Fruit fly (Drosophila melanogaster) whole organism, embryonic: ENCODE data around the gene Mf.

Experiments
- Atf-2 ChIP-seq: fragments of 200-800 bp; sonication (Bioruptor generic); optimal IDR thresholded peaks from 2 replicates; lab custom pipeline; 2016; ENCODE audit warnings: missing biosample characterization, missing genetic modification characterization
- CG11247 ChIP-seq: fragments of 200-800 bp; sonication (Bioruptor generic); IDR thresholded peaks from 2 replicates; pipeline ENCODE4 v1.3.6; 2022; ENCODE audit warnings: missing biosample characterization, missing genetic modification characterization
- CG11456 ChIP-seq: fragments of 200-800 bp; sonication (Bioruptor generic); IDR thresholded peaks from 3 replicates; pipeline ENCODE4 v1.3.6; 2022; ENCODE audit warnings: missing biosample characterization, missing genetic modification characterization
- CG11696 ChIP-seq: fragments of 200-800 bp; sonication (Bioruptor generic); IDR thresholded peaks from 2 replicates; pipeline ENCODE4 v1.3.6; 2022; ENCODE audit warnings: missing biosample characterization, missing genetic modification characterization
- CG13123 ChIP-seq: fragments of 200-800 bp; sonication (Bioruptor generic); optimal IDR thresholded peaks from 2 replicates; lab custom pipeline; 2016; ENCODE audit warnings: missing biosample characterization, missing genetic modification characterization
- CG15073 ChIP-seq: fragments of 200-800 bp; sonication (Bioruptor generic); optimal IDR thresholded peaks from 2 replicates; lab custom pipeline; 2016; ENCODE audit warnings: missing biosample characterization, missing genetic modification characterization
- CG17328 ChIP-seq: fragments of 200-800 bp; sonication (Bioruptor generic); IDR thresholded peaks from 2 replicates; pipeline ENCODE4 v1.3.6; 2022; ENCODE audit warnings: missing biosample characterization, missing genetic modification characterization
- CG17361 ChIP-seq: fragments of 200-800 bp; sonication (Bioruptor generic); IDR thresholded peaks from 3 replicates; pipeline ENCODE4 v1.3.6; 2022; ENCODE audit warnings: missing biosample characterization, missing genetic modification characterization
- CG17612 ChIP-seq: fragments of 200-800 bp; sonication (Bioruptor generic); IDR thresholded peaks from 2 replicates; pipeline ENCODE4 v1.3.6; 2022; ENCODE audit warnings: missing biosample characterization, missing genetic modification characterization
- CG31365 ChIP-seq: fragments of 200-800 bp; sonication (Bioruptor generic); optimal IDR thresholded peaks from 2 replicates; lab custom pipeline; 2018; ENCODE audit warnings: missing biosample characterization, mild to moderate bottlenecking, missing genetic modification characterization
- CG3163 ChIP-seq: fragments of 200-800 bp; sonication (Bioruptor generic); optimal IDR thresholded peaks from 3 replicates; lab custom pipeline; 2016; ENCODE audit warnings: missing biosample characterization, missing genetic modification characterization
- CG4707 ChIP-seq: fragments of 200-800 bp; sonication (Bioruptor generic); optimal IDR thresholded peaks from 2 replicates; lab custom pipeline; 2018; ENCODE audit warnings: missing biosample characterization, mild to moderate bottlenecking, missing genetic modification characterization, moderate library complexity
- CG5953 ChIP-seq: fragments of 200-800 bp; sonication (Bioruptor generic); IDR thresholded peaks from 2 replicates; pipeline ENCODE4 v1.3.6; 2022; ENCODE audit warnings: missing biosample characterization, missing genetic modification characterization
- CG8290 ChIP-seq, 3 experiments: fragments of 200-800 bp; sonication (Bioruptor generic); optimal IDR thresholded peaks; 2 replicates each; lab custom pipeline; 2016 to 2019; ENCODE audit warnings: missing biosample characterization in 3 of 3, missing genetic modification characterization in 3 of 3, mild to moderate bottlenecking in 2 of 3, moderate library complexity in 1 of 3
- CG9932 ChIP-seq: fragments of 200-800 bp; sonication (Bioruptor generic); IDR thresholded peaks from 2 replicates; pipeline ENCODE4 v1.3.6; 2022; ENCODE audit warnings: missing biosample characterization, missing genetic modification characterization
- Dip2 ChIP-seq: fragments of 200-800 bp; sonication (Bioruptor generic); IDR thresholded peaks from 2 replicates; pipeline ENCODE4 v1.3.6; 2022; ENCODE audit warnings: missing biosample characterization, missing genetic modification characterization
- Hand ChIP-seq: fragments of 200-800 bp; sonication (Bioruptor generic); optimal IDR thresholded peaks from 2 replicates; lab custom pipeline; 2017; ENCODE audit warnings: mild to moderate bottlenecking, missing biosample characterization, missing genetic modification reagents, missing genetic modification characterization
- Hmr ChIP-seq: fragments of 200-800 bp; sonication (Bioruptor generic); optimal IDR thresholded peaks from 3 replicates; lab custom pipeline; 2017; ENCODE audit warnings: mild to moderate bottlenecking, missing biosample characterization, missing genetic modification reagents, missing genetic modification characterization
- Hr3 ChIP-seq: fragments of 200-800 bp; sonication (Bioruptor generic); optimal IDR thresholded peaks from 3 replicates; lab custom pipeline; 2016; ENCODE audit warnings: missing biosample characterization, missing genetic modification characterization
- Lhr ChIP-seq: fragments of 200-800 bp; sonication (Bioruptor generic); optimal IDR thresholded peaks from 3 replicates; lab custom pipeline; 2017; ENCODE audit warnings: mild to moderate bottlenecking, missing biosample characterization, missing genetic modification reagents, missing genetic modification characterization
- Ssrp ChIP-seq: fragments of 200-800 bp; sonication (Bioruptor generic); optimal IDR thresholded peaks from 2 replicates; lab custom pipeline; 2018; ENCODE audit warnings: missing biosample characterization, mild to moderate bottlenecking, missing genetic modification characterization, moderate library complexity
- ab ChIP-seq: fragments of 200-800 bp; sonication (Bioruptor generic); optimal IDR thresholded peaks from 2 replicates; lab custom pipeline; 2016; ENCODE audit warnings: missing biosample characterization, missing genetic modification characterization
- abd-A ChIP-seq: fragments of 200-800 bp; sonication (Bioruptor generic); optimal IDR thresholded peaks from 3 replicates; lab custom pipeline; 2019; ENCODE audit warnings: missing biosample characterization, mild to moderate bottlenecking, missing genetic modification characterization, moderate library complexity
- aop ChIP-seq: fragments of 200-800 bp; sonication (Bioruptor generic); IDR thresholded peaks from 2 replicates; pipeline ENCODE4 v1.3.6; 2022; ENCODE audit warnings: missing biosample characterization, missing genetic modification characterization
- ara ChIP-seq: fragments of 200-800 bp; sonication (Bioruptor generic); IDR thresholded peaks from 2 replicates; pipeline ENCODE4 v1.3.6; 2022; ENCODE audit warnings: missing biosample characterization, missing genetic modification characterization
- bcd ChIP-seq: fragments of 200-800 bp; sonication (Bioruptor generic); optimal IDR thresholded peaks from 2 replicates; lab custom pipeline; 2017; ENCODE audit warnings: missing biosample characterization, mild to moderate bottlenecking, missing genetic modification characterization
- bsh ChIP-seq, 2 experiments: fragments of 200-800 bp; sonication (Bioruptor generic); optimal IDR thresholded peaks; 2 replicates each; lab custom pipeline; 2017 to 2018; ENCODE audit warnings: mild to moderate bottlenecking in 2 of 2, missing biosample characterization in 2 of 2, missing genetic modification characterization in 2 of 2, moderate library complexity in 1 of 2
- dpn ChIP-seq, 2 experiments: fragments of 200-800 bp; sonication (Bioruptor generic); optimal IDR thresholded peaks; 3 replicates each; lab custom pipeline; 2016; ENCODE audit warnings: missing biosample characterization in 2 of 2, missing genetic modification characterization in 2 of 2
- ems ChIP-seq: fragments of 200-800 bp; sonication (Bioruptor generic); optimal IDR thresholded peaks from 3 replicates; lab custom pipeline; 2016; ENCODE audit warnings: missing biosample characterization, missing genetic modification characterization
- fd102C ChIP-seq: fragments of 200-800 bp; sonication (Bioruptor generic); optimal IDR thresholded peaks from 2 replicates; lab custom pipeline; 2018; ENCODE audit warnings: missing biosample characterization, mild to moderate bottlenecking, missing genetic modification characterization, moderate library complexity
- gem ChIP-seq: fragments of 200-800 bp; sonication (Bioruptor generic); optimal IDR thresholded peaks from 2 replicates; lab custom pipeline; 2019; ENCODE audit warnings: missing biosample characterization, mild to moderate bottlenecking, missing genetic modification characterization, moderate library complexity
- grn ChIP-seq: fragments of 200-800 bp; sonication (Bioruptor generic); optimal IDR thresholded peaks from 3 replicates; lab custom pipeline; 2017; ENCODE audit warnings: missing biosample characterization, missing genetic modification characterization
- gt ChIP-seq: fragments of 200-800 bp; sonication (Bioruptor generic); IDR thresholded peaks from 2 replicates; pipeline ENCODE4 v1.3.6; 2022; ENCODE audit warnings: missing biosample characterization, missing genetic modification characterization
- ham ChIP-seq: fragments of 200-800 bp; sonication (Bioruptor generic); IDR thresholded peaks from 2 replicates; pipeline ENCODE4 v1.3.6; 2022; ENCODE audit warnings: missing biosample characterization, missing genetic modification characterization
- maf-S ChIP-seq: fragments of 200-800 bp; sonication (Bioruptor generic); optimal IDR thresholded peaks from 2 replicates; lab custom pipeline; 2016; ENCODE audit warnings: missing biosample characterization, missing genetic modification characterization
- pfk ChIP-seq: fragments of 200-800 bp; sonication (Bioruptor generic); optimal IDR thresholded peaks from 2 replicates; lab custom pipeline; 2018; ENCODE audit warnings: missing biosample characterization, mild to moderate bottlenecking, missing genetic modification characterization, moderate library complexity
- pnt ChIP-seq: fragments of 200-800 bp; sonication (Bioruptor generic); optimal IDR thresholded peaks from 3 replicates; lab custom pipeline; 2016; ENCODE audit warnings: missing biosample characterization, missing genetic modification characterization
- ro ChIP-seq: fragments of 200-800 bp; sonication (Bioruptor generic); IDR thresholded peaks from 2 replicates; pipeline ENCODE4 v1.3.6; 2022; ENCODE audit warnings: missing biosample characterization, missing genetic modification characterization
- schlank ChIP-seq: fragments of 200-800 bp; sonication (Bioruptor generic); optimal IDR thresholded peaks from 2 replicates; lab custom pipeline; 2018; ENCODE audit warnings: missing biosample characterization, mild to moderate bottlenecking, missing genetic modification characterization
- scrt ChIP-seq: fragments of 200-800 bp; sonication (Bioruptor generic); optimal IDR thresholded peaks from 2 replicates; lab custom pipeline; 2018; ENCODE audit warnings: missing biosample characterization, mild to moderate bottlenecking, missing genetic modification characterization, moderate library complexity
- slbo ChIP-seq: fragments of 200-800 bp; sonication (Bioruptor generic); IDR thresholded peaks from 2 replicates; pipeline ENCODE4 v1.3.6; 2022; ENCODE audit warnings: missing biosample characterization, missing genetic modification characterization
- sr ChIP-seq: fragments of 200-800 bp; sonication (Bioruptor generic); IDR thresholded peaks from 3 replicates; pipeline ENCODE4 v1.3.6; 2022; ENCODE audit warnings: missing biosample characterization, missing genetic modification characterization
- stc ChIP-seq: fragments of 200-800 bp; sonication (Bioruptor generic); IDR thresholded peaks from 2 replicates; pipeline ENCODE4 v1.3.6; 2022; ENCODE audit warnings: missing biosample characterization, missing genetic modification characterization
- sug ChIP-seq: fragments of 200-800 bp; optimal IDR thresholded peaks from 2 replicates; lab custom pipeline; 2019; ENCODE audit warnings: missing biosample characterization, mild to moderate bottlenecking, missing genetic modification characterization, moderate library complexity
- tgo ChIP-seq: fragments of 200-800 bp; sonication (Bioruptor generic); IDR thresholded peaks from 3 replicates; pipeline ENCODE4 v1.3.6; 2022; ENCODE audit warnings: missing biosample characterization, missing genetic modification characterization
- z ChIP-seq: fragments of 200-800 bp; sonication (Bioruptor generic); IDR thresholded peaks from 3 replicates; pipeline ENCODE4 v1.3.6; 2022; ENCODE audit warnings: missing biosample characterization, missing genetic modification characterization
- zen2 ChIP-seq: fragments of 200-800 bp; sonication (Bioruptor generic); IDR thresholded peaks from 3 replicates; pipeline ENCODE4 v1.3.6; 2022; ENCODE audit warnings: missing biosample characterization, missing genetic modification characterization; ENCODE audit not compliant: partially characterized antibody

The Mf gene

dm6 chr3R:15139816-15140473, 41.4 kb downstream of the Mf start, which contains the start of gene CG3987 (continued):
- no peak for TF ChIP-seq CG13123 (GFP tag; lab: Kevin White, UChicago)
- TF ChIP-seq CG3163 (GFP tag; lab: Kevin White, UChicago), result no peak
- TF ChIP-seq ham (GFP tag; lab: Robert Waterston, UW), result no peak
- TF ChIP-seq maf-S, result no peak
- TF ChIP-seq z, result peak; percentile 89
- peak; percentile 51 for TF ChIP-seq grn
- no peak for TF ChIP-seq bcd (GFP tag; lab: Kevin White, UChicago)
- TF ChIP-seq Lhr, result no peak

- TF ChIP-seq CG11456 (GFP tag; lab: Robert Waterston, UW) (no peak), dpn (GFP tag; optimal IDR thresholded peaks at IDR 0.05; lab: Kevin White, UChicago) (peak; percentile 20 to 22), slbo (peak; percentile 39; the same call in 1 of the 2 replicates), CG11696 (GFP tag; lab: Robert Waterston, UW) (peak; percentile 39), abd-A (no peak), CG17612 (GFP tag; lab: Robert Waterston, UW) (no peak), schlank (tag; lab: Kevin White, UChicago) (no peak), CG11247 (GFP tag; lab: Robert Waterston, UW) (no peak), CG15073 (GFP tag; lab: Kevin White, UChicago) (peak; percentile 69), Dip2 (GFP tag; lab: Robert Waterston, UW) (0 out of 2 replicates have a peak, but pooled peaks have one; percentile 9), pfk (GFP tag; lab: Kevin White, UChicago) (no peak), CG5953 (GFP tag; lab: Robert Waterston, UW) (no peak), aop (GFP tag; lab: Robert Waterston, UW) (no peak), pnt (GFP tag; lab: Kevin White, UChicago) (no peak), bsh (GFP tag; optimal IDR thresholded peaks at IDR 0.05; lab: Kevin White, UChicago) (peak in 1 of 2 experiments; percentile 34), Ssrp (tag; lab: Kevin White, UChicago) (no peak), sr (GFP tag; lab: Robert Waterston, UW) (no peak), ems (GFP tag; lab: Kevin White, UChicago) (no peak), stc (no peak), fd102C (GFP tag; lab: Kevin White, UChicago) (no peak), CG9932 (GFP tag; lab: Robert Waterston, UW) (0 out of 2 replicates have a peak, but pooled peaks have one; percentile 42), Atf-2 (GFP tag; lab: Kevin White, UChicago) (peak; percentile 24), Hmr (GFP tag; lab: Kevin White, UChicago) (peak; percentile 46), CG31365 (tag; lab: Kevin White, UChicago) (no peak), gem (peak; percentile 58), ro (GFP tag; lab: Robert Waterston, UW) (no peak), scrt (GFP tag; lab: Kevin White, UChicago) (no peak), CG17361 (GFP tag; lab: Robert Waterston, UW) (peak; percentile 41; the same call in 1 of the 3 replicates), CG4707 (GFP tag; lab: Kevin White, UChicago) (no peak), ara (GFP tag; lab: Robert Waterston, UW) (no peak), sug (tag; lab: Kevin White, UChicago) (no peak), CG8290 (GFP tag; optimal IDR thresholded peaks at IDR 0.05; lab: Kevin White, UChicago) (no peak), CG8290 (tag; optimal IDR thresholded peaks at IDR 0.05; lab: Kevin White, UChicago) (peak in 1 of 2 experiments; percentile 2), tgo (GFP tag; lab: Robert Waterston, UW) (no peak), zen2 (GFP tag; lab: Robert Waterston, UW) (no peak), ab (GFP tag; lab: Kevin White, UChicago) (no peak), Hand (GFP tag; lab: Kevin White, UChicago) (no peak), gt (GFP tag; lab: Robert Waterston, UW) (no peak), Hr3 (peak; percentile 35), CG17328 (GFP tag; lab: Robert Waterston, UW) (0 out of 2 replicates have a peak, but pooled peaks have one; percentile 7)
Measured at dm6 chr3R:15139010-15139815, 42.1 kb downstream of the Mf start.
